Fruit fly (Drosophila melanogaster) whole organism, embryonic: ENCODE results near the gene Bug22.
A peak's percentile ranks its signal among the peaks of the same experiment; 100 is the strongest.

Experiments
- ATbp ChIP-seq: fragments of 200-800 bp; sonication (Bioruptor generic); optimal IDR thresholded peaks from 2 replicates; lab custom pipeline; 2017; ENCODE audit warnings: missing biosample characterization, mild to moderate bottlenecking, missing genetic modification characterization, missing genetic modification reagents
- B-H1 ChIP-seq: fragments of 200-800 bp; sonication (Bioruptor generic); IDR thresholded peaks from 3 replicates; pipeline ENCODE4 v1.3.6; 2022; ENCODE audit warnings: missing biosample characterization, missing genetic modification characterization
- BEAF-32 ChIP-seq: fragments of 200-800 bp; sonication (Bioruptor generic); optimal IDR thresholded peaks from 3 replicates; lab custom pipeline; 2017; ENCODE audit warnings: missing biosample characterization, missing genetic modification characterization, mild to moderate bottlenecking, moderate library complexity, missing genetic modification reagents
- Bgb ChIP-seq: fragments of 200-800 bp; sonication (Bioruptor generic); IDR thresholded peaks from 2 replicates; pipeline ENCODE4 v1.3.6; 2022; ENCODE audit warnings: missing biosample characterization, missing genetic modification characterization; ENCODE audit not compliant: partially characterized antibody
- CG13287 ChIP-seq: fragments of 200-800 bp; sonication (Bioruptor generic); IDR thresholded peaks from 2 replicates; pipeline ENCODE4 v1.3.6; 2022; ENCODE audit warnings: missing biosample characterization, missing genetic modification characterization; ENCODE audit not compliant: partially characterized antibody
- CG13296 ChIP-seq: fragments of 200-800 bp; sonication (Bioruptor generic); optimal IDR thresholded peaks from 3 replicates; lab custom pipeline; 2018; ENCODE audit warnings: missing biosample characterization, mild to moderate bottlenecking, missing genetic modification characterization
- CG14860 ChIP-seq: fragments of 200-800 bp; sonication (Bioruptor generic); IDR thresholded peaks from 3 replicates; pipeline ENCODE4 v1.3.6; 2022; ENCODE audit warnings: missing biosample characterization, missing genetic modification characterization; ENCODE audit not compliant: partially characterized antibody
- CG15514 ChIP-seq: fragments of 200-800 bp; sonication (Bioruptor generic); optimal IDR thresholded peaks from 3 replicates; lab custom pipeline; 2017; ENCODE audit warnings: missing biosample characterization, missing genetic modification characterization, mild to moderate bottlenecking, moderate library complexity, missing genetic modification reagents
- CG16779 ChIP-seq: fragments of 200-800 bp; sonication (Bioruptor generic); IDR thresholded peaks from 2 replicates; pipeline ENCODE4 v1.3.6; 2022; ENCODE audit warnings: missing biosample characterization, missing genetic modification characterization
- CG17186 ChIP-seq: fragments of 200-800 bp; sonication (Bioruptor generic); optimal IDR thresholded peaks from 3 replicates; lab custom pipeline; 2017; ENCODE audit warnings: missing biosample characterization, missing genetic modification reagents, missing genetic modification characterization
- CG17568 ChIP-seq: fragments of 200-800 bp; sonication (Bioruptor generic); optimal IDR thresholded peaks from 2 replicates; lab custom pipeline; 2018; ENCODE audit warnings: missing biosample characterization, mild to moderate bottlenecking, missing genetic modification characterization, moderate library complexity
- CG2116 ChIP-seq: fragments of 200-800 bp; sonication (Bioruptor generic); optimal IDR thresholded peaks from 3 replicates; lab custom pipeline; 2018; ENCODE audit warnings: missing biosample characterization, mild to moderate bottlenecking, missing genetic modification characterization
- CG2202 ChIP-seq: fragments of 200-800 bp; sonication (Bioruptor generic); optimal IDR thresholded peaks from 2 replicates; lab custom pipeline; 2018; ENCODE audit warnings: missing biosample characterization, mild to moderate bottlenecking, missing genetic modification characterization
- CG30020 ChIP-seq: fragments of 200-800 bp; optimal IDR thresholded peaks from 2 replicates; lab custom pipeline; 2019; ENCODE audit warnings: missing biosample characterization, mild to moderate bottlenecking, missing genetic modification characterization, moderate library complexity
- CG34224 ChIP-seq: fragments of 200-800 bp; sonication (Bioruptor generic); IDR thresholded peaks from 3 replicates; pipeline ENCODE4 v1.3.6; 2022; ENCODE audit warnings: missing biosample characterization, missing genetic modification characterization; ENCODE audit not compliant: partially characterized antibody
- CG3847 ChIP-seq: fragments of 200-800 bp; sonication (Bioruptor generic); IDR thresholded peaks from 2 replicates; pipeline ENCODE4 v1.3.6; 2022; ENCODE audit warnings: missing biosample characterization, missing genetic modification characterization
- CG4617 ChIP-seq: fragments of 200-800 bp; sonication (Bioruptor generic); optimal IDR thresholded peaks from 3 replicates; lab custom pipeline; 2016; ENCODE audit warnings: missing biosample characterization, missing genetic modification characterization, borderline replicate concordance
- CHES-1-like ChIP-seq: fragments of 200-800 bp; sonication (Bioruptor generic); optimal IDR thresholded peaks from 2 replicates; lab custom pipeline; 2016; ENCODE audit warnings: missing biosample characterization, missing genetic modification characterization
- Doc3 ChIP-seq: fragments of 200-800 bp; sonication (Bioruptor generic); IDR thresholded peaks from 3 replicates; pipeline ENCODE4 v1.3.6; 2022; ENCODE audit warnings: missing biosample characterization, missing genetic modification characterization; ENCODE audit not compliant: partially characterized antibody
- Fer1 ChIP-seq: fragments of 200-800 bp; sonication (Bioruptor generic); optimal IDR thresholded peaks from 2 replicates; lab custom pipeline; 2017; ENCODE audit warnings: missing biosample characterization, mild to moderate bottlenecking, missing genetic modification characterization
- HmgD ChIP-seq: fragments of 200-800 bp; sonication (Bioruptor generic); optimal IDR thresholded peaks from 3 replicates; lab custom pipeline; 2016; ENCODE audit warnings: missing biosample characterization, missing genetic modification characterization
- HmgZ ChIP-seq: fragments of 200-800 bp; sonication (Bioruptor generic); optimal IDR thresholded peaks from 2 replicates; lab custom pipeline; 2018; ENCODE audit warnings: missing biosample characterization, mild to moderate bottlenecking, missing genetic modification characterization
- MBD-R2 ChIP-seq: fragments of 200-800 bp; sonication (Bioruptor generic); IDR thresholded peaks from 2 replicates; pipeline ENCODE4 v1.3.6; 2022; ENCODE audit warnings: missing biosample characterization, missing genetic modification characterization
- Mad ChIP-seq: fragments of 200-800 bp; sonication (Bioruptor generic); optimal IDR thresholded peaks from 2 replicates; lab custom pipeline; 2016; ENCODE audit warnings: missing biosample characterization, missing genetic modification characterization
- Med ChIP-seq: fragments of 200-800 bp; sonication (Bioruptor generic); peaks from one replicate; lab custom pipeline; 2016; ENCODE audit warnings: missing biosample characterization, missing genetic modification characterization, mild to moderate bottlenecking, inconsistent platforms, moderate library complexity
- Oli ChIP-seq: fragments of 200-800 bp; sonication (Bioruptor generic); optimal IDR thresholded peaks from 2 replicates; lab custom pipeline; 2018; ENCODE audit warnings: missing biosample characterization, mild to moderate bottlenecking, missing genetic modification characterization, moderate library complexity
- Scr ChIP-seq: fragments of 200-800 bp; sonication (Bioruptor generic); IDR thresholded peaks from 2 replicates; pipeline ENCODE4 v1.3.6; 2022; ENCODE audit warnings: missing biosample characterization, missing genetic modification characterization; ENCODE audit not compliant: partially characterized antibody
- Sin3A ChIP-seq: fragments of >200 bp; optimal IDR thresholded peaks from 2 replicates; lab custom pipeline; 2018
- Sry-δ ChIP-seq: fragments of 200-800 bp; sonication (Bioruptor generic); optimal IDR thresholded peaks from 2 replicates; lab custom pipeline; 2016; ENCODE audit warnings: missing biosample characterization, missing genetic modification characterization
- Tbp ChIP-seq: fragments of >200 bp; optimal IDR thresholded peaks from 2 replicates; lab custom pipeline; 2018; ENCODE audit warnings: missing biosample characterization, missing genetic modification characterization
- Trl ChIP-seq, 3 experiments: fragments of >200 bp in 2 of 3; fragments of 200-800 bp in 1 of 3; sonication (Bioruptor generic) in 1 of 3; optimal IDR thresholded peaks; 2 replicates in 1 of 3; 3 replicates in 2 of 3; lab custom pipeline; 2016 to 2017; ENCODE audit warnings: missing biosample characterization in 1 of 3, missing genetic modification characterization in 1 of 3
- YL-1 ChIP-seq: fragments of 200-800 bp; sonication (Bioruptor generic); optimal IDR thresholded peaks from 3 replicates; lab custom pipeline; 2017; ENCODE audit warnings: missing biosample characterization, mild to moderate bottlenecking, missing genetic modification characterization
- amos ChIP-seq: fragments of 200-800 bp; sonication (Bioruptor generic); IDR thresholded peaks from 2 replicates; pipeline ENCODE4 v1.3.6; 2022; ENCODE audit warnings: missing biosample characterization, missing genetic modification characterization; ENCODE audit not compliant: partially characterized antibody
- chinmo ChIP-seq: fragments of 200-800 bp; sonication (Bioruptor generic); IDR thresholded peaks from 4 replicates; pipeline ENCODE4 v1.3.6; 2022; ENCODE audit warnings: missing biosample characterization, missing genetic modification characterization; ENCODE audit not compliant: partially characterized antibody
- chn ChIP-seq: fragments of 200-800 bp; sonication (Bioruptor generic); optimal IDR thresholded peaks from 2 replicates; lab custom pipeline; 2016; ENCODE audit warnings: missing biosample characterization, missing genetic modification characterization
- gcm ChIP-seq: fragments of 200-800 bp; sonication (Bioruptor generic); optimal IDR thresholded peaks from 2 replicates; lab custom pipeline; 2019; ENCODE audit warnings: missing biosample characterization, mild to moderate bottlenecking, missing genetic modification characterization, moderate library complexity
- gt ChIP-seq: fragments of 200-800 bp; sonication (Bioruptor generic); IDR thresholded peaks from 2 replicates; pipeline ENCODE4 v1.3.6; 2022; ENCODE audit warnings: missing biosample characterization, missing genetic modification characterization
- her ChIP-seq: fragments of 200-800 bp; sonication (Bioruptor generic); optimal IDR thresholded peaks from 2 replicates; lab custom pipeline; 2016; ENCODE audit warnings: missing biosample characterization, missing genetic modification characterization
- insv ChIP-seq, 2 experiments: fragments of 200-800 bp; sonication (Bioruptor generic); optimal IDR thresholded peaks; 3 replicates each; lab custom pipeline; 2016 to 2018; ENCODE audit warnings: missing biosample characterization in 2 of 2, missing genetic modification characterization in 2 of 2
- lilli ChIP-seq: fragments of 200-800 bp; sonication (Bioruptor generic); optimal IDR thresholded peaks from 3 replicates; lab custom pipeline; 2016; ENCODE audit warnings: missing biosample characterization, missing genetic modification characterization
- luna ChIP-seq: fragments of 200-800 bp; sonication (Bioruptor generic); optimal IDR thresholded peaks from 2 replicates; lab custom pipeline; 2016; ENCODE audit warnings: missing biosample characterization, missing genetic modification characterization
- maf-S ChIP-seq: fragments of 200-800 bp; sonication (Bioruptor generic); optimal IDR thresholded peaks from 2 replicates; lab custom pipeline; 2016; ENCODE audit warnings: missing biosample characterization, missing genetic modification characterization
- run ChIP-seq: fragments of 200-800 bp; sonication (Bioruptor generic); optimal IDR thresholded peaks from 3 replicates; lab custom pipeline; 2018; ENCODE audit warnings: missing biosample characterization, mild to moderate bottlenecking, missing genetic modification characterization
- sna ChIP-seq: fragments of 200-800 bp; sonication (Bioruptor generic); IDR thresholded peaks from 2 replicates; pipeline ENCODE4 v1.3.6; 2022; ENCODE audit warnings: missing biosample characterization, missing genetic modification characterization; ENCODE audit not compliant: partially characterized antibody
- sqz ChIP-seq: fragments of 200-800 bp; sonication (Bioruptor generic); optimal IDR thresholded peaks from 3 replicates; lab custom pipeline; 2018; ENCODE audit warnings: missing biosample characterization, mild to moderate bottlenecking, missing genetic modification characterization
- tna ChIP-seq: fragments of 200-800 bp; sonication (Bioruptor generic); IDR thresholded peaks from 2 replicates; pipeline ENCODE4 v1.3.6; 2022; ENCODE audit warnings: missing biosample characterization, missing genetic modification characterization; ENCODE audit not compliant: partially characterized antibody
- vnd ChIP-seq: fragments of 200-800 bp; sonication (Bioruptor generic); IDR thresholded peaks from 3 replicates; pipeline ENCODE4 v1.3.6; 2022; ENCODE audit warnings: missing biosample characterization, missing genetic modification characterization; ENCODE audit not compliant: partially characterized antibody
- zen2 ChIP-seq: fragments of 200-800 bp; sonication (Bioruptor generic); IDR thresholded peaks from 3 replicates; pipeline ENCODE4 v1.3.6; 2022; ENCODE audit warnings: missing biosample characterization, missing genetic modification characterization; ENCODE audit not compliant: partially characterized antibody
- zfh2 ChIP-seq: fragments of 200-800 bp; sonication (Bioruptor generic); optimal IDR thresholded peaks from 2 replicates; lab custom pipeline; 2016; ENCODE audit warnings: missing biosample characterization, missing genetic modification characterization

The Bug22 gene

DNA sequence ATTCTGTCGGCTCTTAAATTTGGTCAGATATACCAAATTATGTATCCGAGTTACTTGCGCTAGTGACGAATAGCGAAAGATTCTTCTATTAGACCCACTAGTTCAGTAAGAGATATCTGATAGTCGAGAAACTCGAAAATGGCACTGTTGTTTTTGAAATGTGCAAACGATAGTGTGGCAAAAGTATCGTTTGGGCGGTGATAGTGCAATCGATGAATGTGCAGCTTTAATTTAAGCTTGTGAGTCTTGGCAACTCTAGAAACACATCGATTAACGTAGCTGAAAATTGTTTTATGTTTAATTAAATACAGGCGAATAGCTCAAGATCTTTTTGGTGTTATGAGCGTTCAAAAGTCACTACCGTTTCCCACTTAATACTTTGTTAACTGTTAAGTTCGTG is 6.6 kb upstream of the Bug22 start, which contains the start of gene STUB1 (continued):
- TF ChIP-seq zen2 (GFP tag; lab: Robert Waterston, UW) (peak; percentile 99), HmgZ (peak; percentile 77), gt (GFP tag; lab: Robert Waterston, UW) (no peak), chn (GFP tag; lab: Kevin White, UChicago) (peak; percentile 15), amos (GFP tag; lab: Robert Waterston, UW) (peak; percentile 98; the same call in 1 of the 2 replicates), Bgb (GFP tag; lab: Robert Waterston, UW) (peak; percentile 100), CG34224 (GFP tag; lab: Robert Waterston, UW) (peak; percentile 98), Oli (tag; lab: Kevin White, UChicago) (no peak), gcm (no peak), lilli (GFP tag; lab: Kevin White, UChicago) (peak; percentile 31), ATbp (GFP tag; lab: Kevin White, UChicago) (no peak), B-H1 (no peak), vnd (GFP tag; lab: Robert Waterston, UW) (peak; percentile 98), YL-1 (peak; percentile 43), CG17186 (GFP tag; lab: Kevin White, UChicago) (peak; percentile 63), CG2116 (GFP tag; lab: Kevin White, UChicago) (peak; percentile 65), MBD-R2 (GFP tag; lab: Robert Waterston, UW) (peak; percentile 91), CG4617 (peak; percentile 74), Med (GFP tag; lab: Kevin White, UChicago) (peak; percentile 80), luna (GFP tag; lab: Kevin White, UChicago) (peak; percentile 3), zfh2 (GFP tag; lab: Kevin White, UChicago) (peak; percentile 57), CG17568 (GFP tag; lab: Kevin White, UChicago) (no peak), BEAF-32 (peak; percentile 94), CG15514 (peak; percentile 67), sqz (no peak), Doc3 (GFP tag; lab: Robert Waterston, UW) (peak; percentile 97), CG30020 (tag; lab: Kevin White, UChicago) (peak; percentile 62), HmgD (GFP tag; lab: Kevin White, UChicago) (peak; percentile 29), run (no peak), CG13296 (GFP tag; lab: Kevin White, UChicago) (no peak), CG16779 (GFP tag; lab: Robert Waterston, UW) (no peak), Sin3A (lab: Kevin White, UChicago) (peak; percentile 7), CG13287 (GFP tag; lab: Robert Waterston, UW) (peak; percentile 99), Trl (optimal IDR thresholded peaks at IDR 0.05; lab: Kevin White, UChicago) (no peak), Trl (GFP tag; optimal IDR thresholded peaks at IDR 0.05; lab: Kevin White, UChicago) (no peak), insv (GFP tag; optimal IDR thresholded peaks at IDR 0.05; lab: Kevin White, UChicago) (no peak), CG14860 (peak; percentile 99), sna (GFP tag; lab: Robert Waterston, UW) (peak; percentile 96), CHES-1-like (GFP tag; lab: Kevin White, UChicago) (peak; percentile 43), CG3847 (peak; percentile 57), her (peak; percentile 36), maf-S (GFP tag; lab: Kevin White, UChicago) (peak; percentile 11), Sry-δ (peak; percentile 89), tna (peak; percentile 97), CG2202 (tag; lab: Kevin White, UChicago) (no peak), Scr (peak; percentile 96), chinmo (peak; percentile 99), Tbp (GFP tag; lab: Kevin White, UChicago) (no peak), Fer1 (GFP tag; lab: Kevin White, UChicago) (peak; percentile 26), Mad (no peak)
